Worm (Caenorhabditis elegans): ENCODE measurements around the gene srh-207.
"Not testable (repeated sequence)": the region's sequence is repeated elsewhere in the genome, so short reads cannot be mapped to it uniquely, and the experiment has no call there.

Gene srh-207

ce11 chrV:18410142-18410541 lies at the start of gene srh-207:
TSS of gene srh-207 (minus strand) at chrV:18410242.
- TF ChIP-seq swsn-7 (tag; optimal IDR thresholded peaks at IDR 0.05), result no peak
- no peak for TF ChIP-seq pax-3 (tag; optimal IDR thresholded peaks at IDR 0.05)
- TF ChIP-seq nhr-77 (tag; optimal IDR thresholded peaks at IDR 0.05), result no peak
- TF ChIP-seq ztf-11 (tag; optimal IDR thresholded peaks at IDR 0.05), result no peak
- no peak for TF ChIP-seq zip-4 (GFP tag; optimal IDR thresholded peaks at IDR 0.05)
- TF ChIP-seq snpc-4 (tag; optimal IDR thresholded peaks at IDR 0.05), result no peak
- no peak for TF ChIP-seq efl-1 (optimal IDR thresholded peaks at IDR 0.05)
- no peak for TF ChIP-seq efl-1 (GFP tag; optimal IDR thresholded peaks at IDR 0.05 in 1 of 2)
- TF ChIP-seq snu-23 (GFP tag; optimal IDR thresholded peaks at IDR 0.05), result no peak
- no peak for TF ChIP-seq lin-14 (GFP tag; optimal IDR thresholded peaks at IDR 0.05)
- no peak for TF ChIP-seq blmp-1 (tag; optimal IDR thresholded peaks at IDR 0.05)
- TF ChIP-seq nhr-12 (tag; optimal IDR thresholded peaks at IDR 0.05), result no peak
- TF ChIP-seq sptf-1 (tag; optimal IDR thresholded peaks at IDR 0.05), result no peak
- no peak for TF ChIP-seq aly-2 (tag; optimal IDR thresholded peaks at IDR 0.05)
- no peak for TF ChIP-seq ztf-4 (tag; optimal IDR thresholded peaks at IDR 0.05)
- no peak for TF ChIP-seq tbx-2 (tag; optimal IDR thresholded peaks at IDR 0.05)

- no peak for TF ChIP-seq lin-13 (GFP tag; optimal IDR thresholded peaks at IDR 0.05)
- no peak for TF ChIP-seq skn-1 (tag; optimal IDR thresholded peaks at IDR 0.05)
- TF ChIP-seq aha-1 (tag; optimal IDR thresholded peaks at IDR 0.05), result no peak
- no peak for TF ChIP-seq unc-98 (GFP tag; IDR thresholded peaks at IDR 0.05)
- no peak for TF ChIP-seq alr-1 (tag; optimal IDR thresholded peaks at IDR 0.05; ENCODE audit: borderline replicate concordance)
- no peak for TF ChIP-seq lir-3 (tag; optimal IDR thresholded peaks at IDR 0.05; ENCODE audit: poor library complexity)
- TF ChIP-seq hlh-4 (tag; optimal IDR thresholded peaks at IDR 0.05), result no peak
- TF ChIP-seq ama-1 (optimal IDR thresholded peaks at IDR 0.05), result no peak
- no peak for TF ChIP-seq ceh-90 (tag; optimal IDR thresholded peaks at IDR 0.05)
- TF ChIP-seq ceh-8 (GFP tag; optimal IDR thresholded peaks at IDR 0.05), result no peak
- TF ChIP-seq rnt-1 (tag; optimal IDR thresholded peaks at IDR 0.05), result no peak
- no peak for TF ChIP-seq mep-1 (tag; optimal IDR thresholded peaks at IDR 0.05)
- no peak for TF ChIP-seq ets-5 (GFP tag; IDR thresholded peaks at IDR 0.05)
- TF ChIP-seq ztf-4 (tag; optimal IDR thresholded peaks at IDR 0.05), result no peak
- no peak for TF ChIP-seq Y116A8C.19 (tag; optimal IDR thresholded peaks at IDR 0.05; ENCODE audit: borderline replicate concordance)
- no peak for TF ChIP-seq hpl-2 (GFP tag; optimal IDR thresholded peaks at IDR 0.05)
- TF ChIP-seq pag-3 (tag; optimal IDR thresholded peaks at IDR 0.05; ENCODE audit: borderline replicate concordance, insufficient read depth), result no peak
- TF ChIP-seq elt-3 (tag; optimal IDR thresholded peaks at IDR 0.05), result no peak
- TF ChIP-seq ceh-63 (GFP tag; optimal IDR thresholded peaks at IDR 0.05), result no peak
Observed at ce11 chrV:18456574-18456973, 46.5 kb upstream of the srh-207 start, which contains the start of gene ZK228.10. TSS of gene ZK228.10 (plus strand) at chrV:18456874.

ce11 chrV:18444118-18444517 lies 34.1 kb upstream of the srh-207 start, which contains the start of gene ZK228.1:
TSS of gene ZK228.1 (plus strand) at chrV:18444418.
- TF ChIP-seq swsn-7 (tag; optimal IDR thresholded peaks at IDR 0.05), result no peak
- TF ChIP-seq snpc-4 (tag; optimal IDR thresholded peaks at IDR 0.05), result no peak
- TF ChIP-seq xbp-1 (tag; optimal IDR thresholded peaks at IDR 0.05), result no peak
- TF ChIP-seq egl-13 (tag; optimal IDR thresholded peaks at IDR 0.05), result no peak
- TF ChIP-seq lin-14 (GFP tag; optimal IDR thresholded peaks at IDR 0.05), result no peak
- no peak for TF ChIP-seq unc-30 (tag; optimal IDR thresholded peaks at IDR 0.05)
- no peak for TF ChIP-seq irx-1 (tag; optimal IDR thresholded peaks at IDR 0.05)

ce11 chrV:18439469-18439868 lies 29.4 kb upstream of the srh-207 start, which contains the start of gene ZK262.9:
TSS of gene ZK262.9 (plus strand) at chrV:18439769.
- TF ChIP-seq nhr-12, lin-39, ceh-90 (tag; optimal IDR thresholded peaks at IDR 0.05): not testable (repeated sequence)
